Worm (Caenorhabditis elegans) whole organism, L1 larva: ENCODE measurements around the gene C26B2.7.

ENCODE experiments used
- Y116A8C.19 ChIP-seq: sonication (generic microtip); optimal IDR thresholded peaks from 2 replicates; lab custom pipeline; 2016; ENCODE audit warnings: missing compliant biosample characterization, missing genetic modification characterization, borderline replicate concordance
- mdl-1 ChIP-seq, 2 experiments: fragments of 150-350 bp; optimal IDR thresholded peaks; 2 replicates each; lab custom pipeline; 2014 to 2017; ENCODE audit warnings: missing biosample characterization in 2 of 2, missing genetic modification characterization in 2 of 2, inconsistent platforms in 1 of 2
- pqm-1 ChIP-seq: sonication (generic microtip); optimal IDR thresholded peaks from 3 replicates; lab custom pipeline; 2017; ENCODE audit warnings: missing biosample characterization, missing genetic modification characterization
- skn-1 ChIP-seq: fragments of 150-350 bp; optimal IDR thresholded peaks from 2 replicates; lab custom pipeline; 2014; ENCODE audit warnings: missing biosample characterization, missing genetic modification characterization

ce11 chrIV:7977452-7977940 is 38.6 kb upstream of the C26B2.7 start, which contains the start of gene ora-1:
- no peak for TF ChIP-seq pqm-1 (tag; lab: Kevin White, UChicago)
- no peak for TF ChIP-seq skn-1 (tag; lab: Kevin White, UChicago)
- no peak for TF ChIP-seq Y116A8C.19 (tag; lab: Kevin White, UChicago)
- TF ChIP-seq mdl-1 (tag; optimal IDR thresholded peaks at IDR 0.05; lab: Kevin White, UChicago): no peak
